Fruit fly (Drosophila melanogaster) whole organism, embryonic: ENCODE measurements around the gene CG7601.

Experiments used
- Asciz ChIP-seq: fragments of 200-800 bp; sonication (Bioruptor generic); optimal IDR thresholded peaks from 2 replicates; lab custom pipeline; 2017; ENCODE audit warnings: missing biosample characterization, mild to moderate bottlenecking, missing genetic modification characterization, missing genetic modification reagents
- CG10654 ChIP-seq: fragments of 200-800 bp; sonication (Bioruptor generic); optimal IDR thresholded peaks from 2 replicates; lab custom pipeline; 2016; ENCODE audit warnings: missing biosample characterization, missing genetic modification characterization
- CG1529 ChIP-seq: fragments of 200-800 bp; sonication (Bioruptor generic); optimal IDR thresholded peaks from 3 replicates; lab custom pipeline; 2018; ENCODE audit warnings: missing biosample characterization, missing genetic modification characterization
- CG15479 ChIP-seq: fragments of 200-800 bp; sonication (Bioruptor generic); optimal IDR thresholded peaks from 3 replicates; lab custom pipeline; 2019; ENCODE audit warnings: missing biosample characterization, mild to moderate bottlenecking, missing genetic modification characterization, moderate library complexity
- CG16813 ChIP-seq: fragments of 200-800 bp; sonication (Bioruptor generic); IDR thresholded peaks from 3 replicates; pipeline ENCODE4 v1.3.6; 2022; ENCODE audit warnings: missing biosample characterization, missing genetic modification characterization; ENCODE audit not compliant: partially characterized antibody
- CG31224 ChIP-seq: fragments of 200-800 bp; sonication (Bioruptor generic); IDR thresholded peaks from 2 replicates; pipeline ENCODE4 v1.3.6; 2022; ENCODE audit warnings: missing biosample characterization, missing genetic modification characterization
- CG31365 ChIP-seq: fragments of 200-800 bp; sonication (Bioruptor generic); optimal IDR thresholded peaks from 2 replicates; lab custom pipeline; 2018; ENCODE audit warnings: missing biosample characterization, mild to moderate bottlenecking, missing genetic modification characterization
- CG34422 ChIP-seq: fragments of 200-800 bp; sonication (Bioruptor generic); IDR thresholded peaks from 3 replicates; pipeline ENCODE4 v1.3.6; 2022; ENCODE audit warnings: missing biosample characterization, missing genetic modification characterization
- CG4854 ChIP-seq: fragments of 200-800 bp; sonication (Bioruptor generic); optimal IDR thresholded peaks from 2 replicates; lab custom pipeline; 2016; ENCODE audit warnings: missing biosample characterization, missing genetic modification characterization, inconsistent platforms
- CG5953 ChIP-seq: fragments of 200-800 bp; sonication (Bioruptor generic); IDR thresholded peaks from 2 replicates; pipeline ENCODE4 v1.3.6; 2022; ENCODE audit warnings: missing biosample characterization, missing genetic modification characterization
- CG7786 ChIP-seq: fragments of 200-800 bp; sonication (Bioruptor generic); optimal IDR thresholded peaks from 2 replicates; lab custom pipeline; 2016; ENCODE audit warnings: missing biosample characterization, missing genetic modification characterization
- CG7928 ChIP-seq: fragments of 200-800 bp; sonication (Bioruptor generic); optimal IDR thresholded peaks from 2 replicates; lab custom pipeline; 2017; ENCODE audit warnings: missing biosample characterization, mild to moderate bottlenecking, missing genetic modification characterization
- ERR ChIP-seq: fragments of 200-800 bp; sonication (Bioruptor generic); optimal IDR thresholded peaks from 2 replicates; lab custom pipeline; 2016; ENCODE audit warnings: missing biosample characterization, missing genetic modification characterization
- Gug ChIP-seq: fragments of 200-800 bp; sonication (Bioruptor generic); IDR thresholded peaks from 4 replicates; pipeline ENCODE4 v1.3.6; 2022; ENCODE audit warnings: missing biosample characterization, missing genetic modification characterization
- HmgZ ChIP-seq: fragments of 200-800 bp; sonication (Bioruptor generic); optimal IDR thresholded peaks from 2 replicates; lab custom pipeline; 2018; ENCODE audit warnings: missing biosample characterization, mild to moderate bottlenecking, missing genetic modification characterization
- Hsf ChIP-seq: fragments of 200-800 bp; sonication (Bioruptor generic); optimal IDR thresholded peaks from 3 replicates; lab custom pipeline; 2016; ENCODE audit warnings: missing biosample characterization, missing genetic modification characterization
- Max ChIP-seq: fragments of 200-800 bp; sonication (Bioruptor generic); optimal IDR thresholded peaks from 2 replicates; lab custom pipeline; 2016; ENCODE audit warnings: missing biosample characterization, mild to moderate bottlenecking, missing genetic modification characterization
- Pdp1 ChIP-seq, 2 experiments: fragments of 200-800 bp; sonication (Bioruptor generic); optimal IDR thresholded peaks; 3 replicates each; lab custom pipeline; 2016; ENCODE audit warnings: missing biosample characterization in 2 of 2, missing genetic modification characterization in 2 of 2, mild to moderate bottlenecking in 1 of 2, moderate library complexity in 1 of 2
- Ravus ChIP-seq: fragments of 200-800 bp; sonication (Bioruptor generic); IDR thresholded peaks from 2 replicates; pipeline ENCODE4 v1.3.6; 2022; ENCODE audit warnings: missing biosample characterization, missing genetic modification characterization
- YL-1 ChIP-seq: fragments of 200-800 bp; sonication (Bioruptor generic); optimal IDR thresholded peaks from 3 replicates; lab custom pipeline; 2017; ENCODE audit warnings: missing biosample characterization, mild to moderate bottlenecking, missing genetic modification characterization
- bowl ChIP-seq: fragments of 200-800 bp; sonication (Bioruptor generic); IDR thresholded peaks from 2 replicates; pipeline ENCODE4 v1.3.6; 2022; ENCODE audit warnings: missing biosample characterization, missing genetic modification characterization
- cato ChIP-seq: fragments of 200-800 bp; sonication (Bioruptor generic); optimal IDR thresholded peaks from 2 replicates; lab custom pipeline; 2016; ENCODE audit warnings: missing biosample characterization, missing genetic modification characterization, borderline replicate concordance
- caup ChIP-seq: fragments of 200-800 bp; sonication (Bioruptor generic); optimal IDR thresholded peaks from 3 replicates; lab custom pipeline; 2017; ENCODE audit warnings: missing biosample characterization, mild to moderate bottlenecking, missing genetic modification characterization, moderate library complexity; ENCODE audit not compliant: severe bottlenecking
- ci ChIP-seq: fragments of 200-800 bp; sonication (Bioruptor generic); IDR thresholded peaks from 3 replicates; pipeline ENCODE4 v1.3.6; 2022; ENCODE audit warnings: missing biosample characterization, missing genetic modification characterization
- corto ChIP-seq: fragments of 200-800 bp; sonication (Bioruptor generic); optimal IDR thresholded peaks from 2 replicates; lab custom pipeline; 2016; ENCODE audit warnings: missing biosample characterization, mild to moderate bottlenecking, missing genetic modification characterization, moderate library complexity
- dm ChIP-seq: fragments of 200-800 bp; sonication (Bioruptor generic); optimal IDR thresholded peaks from 3 replicates; lab custom pipeline; 2016; ENCODE audit warnings: missing biosample characterization, missing genetic modification characterization
- dmrt99B ChIP-seq: fragments of 200-800 bp; sonication (Bioruptor generic); optimal IDR thresholded peaks from 2 replicates; lab custom pipeline; 2018; ENCODE audit warnings: missing biosample characterization, mild to moderate bottlenecking, missing genetic modification characterization, moderate library complexity
- emc ChIP-seq: fragments of 200-800 bp; sonication (Bioruptor generic); optimal IDR thresholded peaks from 2 replicates; lab custom pipeline; 2016; ENCODE audit warnings: missing biosample characterization, missing genetic modification characterization
- esg ChIP-seq: fragments of 200-800 bp; sonication (Bioruptor generic); conservative IDR thresholded peaks from 2 replicates; pipeline ENCODE4 v1.3.6; 2022; ENCODE audit warnings: missing biosample characterization, missing genetic modification characterization
- fu2 ChIP-seq: fragments of 200-800 bp; sonication (Bioruptor generic); optimal IDR thresholded peaks from 2 replicates; lab custom pipeline; 2016; ENCODE audit warnings: missing biosample characterization, missing genetic modification characterization
- gem ChIP-seq: fragments of 200-800 bp; sonication (Bioruptor generic); optimal IDR thresholded peaks from 2 replicates; lab custom pipeline; 2019; ENCODE audit warnings: missing biosample characterization, mild to moderate bottlenecking, missing genetic modification characterization, moderate library complexity
- gfzf ChIP-seq: fragments of 200-800 bp; sonication (Bioruptor generic); optimal IDR thresholded peaks from 2 replicates; lab custom pipeline; 2016; ENCODE audit warnings: missing biosample characterization, mild to moderate bottlenecking, missing genetic modification characterization, moderate library complexity
- gsb-n ChIP-seq: fragments of 200-800 bp; sonication (Bioruptor generic); optimal IDR thresholded peaks from 3 replicates; lab custom pipeline; 2018; ENCODE audit warnings: missing biosample characterization, mild to moderate bottlenecking, missing genetic modification characterization
- knrl ChIP-seq: fragments of 200-800 bp; sonication (Bioruptor generic); IDR thresholded peaks from 3 replicates; pipeline ENCODE4 v1.3.6; 2022; ENCODE audit warnings: missing biosample characterization, missing genetic modification characterization; ENCODE audit not compliant: partially characterized antibody
- lola ChIP-seq, 3 experiments: fragments of >200 bp in 2 of 3; fragments of 200-800 bp in 1 of 3; sonication (Bioruptor generic) in 1 of 3; optimal IDR thresholded peaks; 2 replicates each; lab custom pipeline; 2017 to 2019; ENCODE audit warnings: missing biosample characterization in 3 of 3, missing genetic modification characterization in 3 of 3, mild to moderate bottlenecking in 1 of 3, moderate library complexity in 1 of 3
- nom ChIP-seq: fragments of 200-800 bp; sonication (Bioruptor generic); optimal IDR thresholded peaks from 2 replicates; lab custom pipeline; 2017; ENCODE audit warnings: missing biosample characterization, missing genetic modification characterization, mild to moderate bottlenecking, moderate library complexity, missing genetic modification reagents
- pb ChIP-seq: fragments of 200-800 bp; sonication (Bioruptor generic); optimal IDR thresholded peaks from 3 replicates; lab custom pipeline; 2016; ENCODE audit warnings: missing biosample characterization, missing genetic modification characterization
- peb ChIP-seq: fragments of 200-800 bp; sonication (Bioruptor generic); IDR thresholded peaks from 2 replicates; pipeline ENCODE4 v1.3.6; 2022; ENCODE audit warnings: missing biosample characterization, missing genetic modification characterization
- prd ChIP-seq, 3 experiments: fragments of >200 bp in 2 of 3; fragments of 200-800 bp in 1 of 3; sonication (Bioruptor generic) in 1 of 3; optimal IDR thresholded peaks in 2 of 3; IDR thresholded peaks in 1 of 3; 2 replicates in 2 of 3; 3 replicates in 1 of 3; pipeline versions ENCODE4 v1.3.6 to Lab custom; 2017 to 2022; ENCODE audit warnings: missing biosample characterization in 1 of 3, missing genetic modification characterization in 1 of 3
- sd ChIP-seq: fragments of 200-800 bp; sonication (Bioruptor generic); optimal IDR thresholded peaks from 3 replicates; lab custom pipeline; 2018; ENCODE audit warnings: missing biosample characterization, mild to moderate bottlenecking, missing genetic modification characterization, moderate library complexity
- sens-2 ChIP-seq: fragments of 200-800 bp; sonication (Bioruptor generic); IDR thresholded peaks from 2 replicates; pipeline ENCODE4 v1.3.6; 2022; ENCODE audit warnings: missing biosample characterization, missing genetic modification characterization
- sob ChIP-seq: fragments of 200-800 bp; sonication (Bioruptor generic); IDR thresholded peaks from 2 replicates; pipeline ENCODE4 v1.3.6; 2022; ENCODE audit warnings: missing biosample characterization, missing genetic modification characterization
- sqz ChIP-seq: fragments of 200-800 bp; sonication (Bioruptor generic); optimal IDR thresholded peaks from 3 replicates; lab custom pipeline; 2018; ENCODE audit warnings: missing biosample characterization, mild to moderate bottlenecking, missing genetic modification characterization
- ssp ChIP-seq: fragments of 200-800 bp; sonication (Bioruptor generic); IDR thresholded peaks from 2 replicates; pipeline ENCODE4 v1.3.6; 2022; ENCODE audit warnings: missing biosample characterization, missing genetic modification characterization
- stwl ChIP-seq: fragments of 200-800 bp; sonication (Bioruptor generic); optimal IDR thresholded peaks from 3 replicates; lab custom pipeline; 2018; ENCODE audit warnings: missing biosample characterization, mild to moderate bottlenecking, missing genetic modification characterization, moderate library complexity
- tll ChIP-seq, 2 experiments: fragments of 200-800 bp in 1 of 2; fragments of >200 bp in 1 of 2; sonication (Bioruptor generic) in 1 of 2; optimal IDR thresholded peaks; 2 replicates each; lab custom pipeline; 2017 to 2019; ENCODE audit warnings: missing biosample characterization in 2 of 2, missing genetic modification characterization in 2 of 2, mild to moderate bottlenecking in 1 of 2, moderate library complexity in 1 of 2
- unpg ChIP-seq: fragments of 200-800 bp; sonication (Bioruptor generic); optimal IDR thresholded peaks from 3 replicates; lab custom pipeline; 2018; ENCODE audit warnings: missing biosample characterization, mild to moderate bottlenecking, missing genetic modification characterization, moderate library complexity
- wdn ChIP-seq: fragments of 200-800 bp; sonication (Bioruptor generic); IDR thresholded peaks from 2 replicates; pipeline ENCODE4 v1.3.6; 2022; ENCODE audit warnings: missing biosample characterization, missing genetic modification characterization
- wor ChIP-seq: fragments of 200-800 bp; sonication (Bioruptor generic); IDR thresholded peaks from 2 replicates; pipeline ENCODE4 v1.3.6; 2022; ENCODE audit warnings: missing biosample characterization, missing genetic modification characterization
- zfh1 ChIP-seq: fragments of 200-800 bp; sonication (Bioruptor generic); IDR thresholded peaks from 3 replicates; pipeline ENCODE4 v1.3.6; 2022; ENCODE audit warnings: missing biosample characterization, missing genetic modification characterization

The CG7601 gene

dm6 chr3R:29771645-29772089 is 35.1 kb upstream of the CG7601 start (continued):
- 0 out of 2 replicates have a peak, but pooled peaks have one; percentile 38 for TF ChIP-seq CG5953 (GFP tag; lab: Robert Waterston, UW)
- TF ChIP-seq zfh1 (GFP tag; lab: Robert Waterston, UW), result no peak
- no peak for TF ChIP-seq bowl (GFP tag; lab: Robert Waterston, UW)
- TF ChIP-seq caup (GFP tag; lab: Kevin White, UChicago), result no peak
- TF ChIP-seq nom (GFP tag; lab: Kevin White, UChicago), result no peak
- no peak for TF ChIP-seq ssp (GFP tag; lab: Robert Waterston, UW)
- peak; percentile 61; the same call in 2 of the 3 replicates for TF ChIP-seq ci (GFP tag; lab: Robert Waterston, UW)
- TF ChIP-seq peb, result no peak
- TF ChIP-seq knrl (GFP tag; lab: Robert Waterston, UW), result no peak
- TF ChIP-seq CG4854 (GFP tag; lab: Kevin White, UChicago), result no peak
- no peak for TF ChIP-seq tll (GFP tag; optimal IDR thresholded peaks at IDR 0.05; lab: Kevin White, UChicago)
- TF ChIP-seq HmgZ (tag; lab: Kevin White, UChicago), result peak; percentile 13
- no peak for TF ChIP-seq pb (GFP tag; lab: Kevin White, UChicago)
- TF ChIP-seq wor (GFP tag; lab: Robert Waterston, UW), result no peak
- peak in 1 of 2 experiments; percentile 88 for TF ChIP-seq Pdp1 (GFP tag; optimal IDR thresholded peaks at IDR 0.05; lab: Kevin White, UChicago)
- no peak for TF ChIP-seq dmrt99B (tag; lab: Kevin White, UChicago)
- TF ChIP-seq CG7928 (GFP tag; lab: Kevin White, UChicago), result no peak
- peak; percentile 18 for TF ChIP-seq gsb-n
- no peak for TF ChIP-seq CG16813 (GFP tag; lab: Robert Waterston, UW)
- no peak for TF ChIP-seq ERR (GFP tag; lab: Kevin White, UChicago)
- TF ChIP-seq CG7786 (GFP tag; lab: Kevin White, UChicago), result no peak
- no peak for TF ChIP-seq CG10654 (GFP tag; lab: Kevin White, UChicago)
- TF ChIP-seq Asciz (GFP tag; lab: Kevin White, UChicago), result no peak
- TF ChIP-seq unpg (GFP tag; lab: Kevin White, UChicago), result no peak
- TF ChIP-seq fu2, result no peak
- peak; percentile 95 for TF ChIP-seq sd (tag; lab: Kevin White, UChicago)
- TF ChIP-seq gem (tag; lab: Kevin White, UChicago), result no peak
- no peak for TF ChIP-seq Gug (GFP tag; lab: Robert Waterston, UW)
- peak; percentile 26; the same call in 1 of the 3 replicates for TF ChIP-seq CG34422 (GFP tag; lab: Robert Waterston, UW)
- peak; percentile 65 for TF ChIP-seq CG15479
- no peak for TF ChIP-seq prd (optimal IDR thresholded peaks at IDR 0.05; lab: Kevin White, UChicago)
- no peak for TF ChIP-seq prd (GFP tag; IDR thresholded peaks at IDR 0.05; lab: Robert Waterston, UW)
- no peak for TF ChIP-seq Max
- no peak for TF ChIP-seq Ravus (GFP tag; lab: Robert Waterston, UW)
- TF ChIP-seq CG31365, result no peak
- TF ChIP-seq sqz (GFP tag; lab: Kevin White, UChicago), result no peak
- TF ChIP-seq esg (GFP tag; lab: Robert Waterston, UW), result no peak
- TF ChIP-seq CG1529 (GFP tag; lab: Kevin White, UChicago), result no peak
- no peak for TF ChIP-seq sob
- no peak for TF ChIP-seq dm
- TF ChIP-seq stwl, result no peak
- no peak for TF ChIP-seq corto (GFP tag; lab: Kevin White, UChicago)
- TF ChIP-seq lola (GFP tag; optimal IDR thresholded peaks at IDR 0.05; lab: Kevin White, UChicago), result no peak
- TF ChIP-seq Hsf, result no peak
- TF ChIP-seq emc, result no peak
- TF ChIP-seq CG31224, result no peak
- no peak for TF ChIP-seq cato
- no peak for TF ChIP-seq wdn (GFP tag; lab: Robert Waterston, UW)
- no peak for TF ChIP-seq sens-2 (GFP tag; lab: Robert Waterston, UW)
- no peak for TF ChIP-seq gfzf (GFP tag; lab: Kevin White, UChicago)
- no peak for TF ChIP-seq YL-1 (GFP tag; lab: Kevin White, UChicago)
